Fruit fly (Drosophila melanogaster) whole organism, embryonic: ENCODE results near the gene Rip11.
A peak's percentile ranks its signal among the peaks of the same experiment; 100 is the strongest.

Source experiments
- Asciz ChIP-seq: fragments of 200-800 bp; sonication (Bioruptor generic); optimal IDR thresholded peaks from 2 replicates; lab custom pipeline; 2017; ENCODE audit warnings: missing biosample characterization, mild to moderate bottlenecking, missing genetic modification characterization, missing genetic modification reagents
- B-H2 ChIP-seq: fragments of 200-800 bp; sonication (Bioruptor generic); optimal IDR thresholded peaks from 2 replicates; lab custom pipeline; 2018; ENCODE audit warnings: missing biosample characterization, mild to moderate bottlenecking, missing genetic modification characterization
- CG10321 ChIP-seq: fragments of 200-800 bp; sonication (Bioruptor generic); IDR thresholded peaks from 2 replicates; pipeline ENCODE4 v1.3.6; 2022; ENCODE audit warnings: missing biosample characterization, missing genetic modification characterization
- CG10462 ChIP-seq: fragments of 200-800 bp; sonication (Bioruptor generic); optimal IDR thresholded peaks from 2 replicates; lab custom pipeline; 2016; ENCODE audit warnings: missing biosample characterization, missing genetic modification characterization
- CG11093 ChIP-seq: fragments of 200-800 bp; sonication (Bioruptor generic); IDR thresholded peaks from 3 replicates; pipeline ENCODE4 v1.3.6; 2022; ENCODE audit warnings: missing biosample characterization, missing genetic modification characterization
- CG12942 ChIP-seq: fragments of 200-800 bp; sonication (Bioruptor generic); optimal IDR thresholded peaks from 3 replicates; lab custom pipeline; 2016; ENCODE audit warnings: missing biosample characterization, missing genetic modification characterization
- CG14965 ChIP-seq: fragments of 200-800 bp; sonication (Bioruptor generic); optimal IDR thresholded peaks from 2 replicates; lab custom pipeline; 2016; ENCODE audit warnings: missing biosample characterization, missing genetic modification characterization, borderline replicate concordance
- CG16779 ChIP-seq: fragments of 200-800 bp; sonication (Bioruptor generic); IDR thresholded peaks from 2 replicates; pipeline ENCODE4 v1.3.6; 2022; ENCODE audit warnings: missing biosample characterization, missing genetic modification characterization
- CG1832 ChIP-seq: fragments of 200-800 bp; sonication (Bioruptor generic); optimal IDR thresholded peaks from 2 replicates; lab custom pipeline; 2017; ENCODE audit warnings: missing biosample characterization, mild to moderate bottlenecking, missing genetic modification characterization, inconsistent platforms
- CG31441 ChIP-seq: fragments of 200-800 bp; sonication (Bioruptor generic); IDR thresholded peaks from 2 replicates; pipeline ENCODE4 v1.3.6; 2022; ENCODE audit warnings: missing biosample characterization, missing genetic modification characterization
- CG4730 ChIP-seq: fragments of 200-800 bp; sonication (Bioruptor generic); IDR thresholded peaks from 2 replicates; pipeline ENCODE4 v1.3.6; 2022; ENCODE audit warnings: missing biosample characterization, missing genetic modification characterization
- CG6689 ChIP-seq: fragments of 200-800 bp; sonication (Bioruptor generic); IDR thresholded peaks from 2 replicates; pipeline ENCODE4 v1.3.6; 2022; ENCODE audit warnings: missing biosample characterization, missing genetic modification characterization
- CG6765 ChIP-seq: fragments of 200-800 bp; sonication (Bioruptor generic); optimal IDR thresholded peaks from 3 replicates; lab custom pipeline; 2017; ENCODE audit warnings: missing biosample characterization, mild to moderate bottlenecking, missing genetic modification characterization
- CG7963 ChIP-seq: fragments of 200-800 bp; sonication (Bioruptor generic); IDR thresholded peaks from 3 replicates; pipeline ENCODE4 v1.3.6; 2022; ENCODE audit warnings: missing biosample characterization, missing genetic modification characterization; ENCODE audit not compliant: partially characterized antibody
- CG8765 ChIP-seq: fragments of 200-800 bp; sonication (Bioruptor generic); IDR thresholded peaks from 2 replicates; pipeline ENCODE4 v1.3.6; 2022; ENCODE audit warnings: missing biosample characterization, missing genetic modification characterization
- CG9609 ChIP-seq: fragments of 200-800 bp; sonication (Bioruptor generic); optimal IDR thresholded peaks from 3 replicates; lab custom pipeline; 2016; ENCODE audit warnings: missing biosample characterization, missing genetic modification characterization
- CG9876 ChIP-seq: fragments of 200-800 bp; sonication (Bioruptor generic); optimal IDR thresholded peaks from 2 replicates; lab custom pipeline; 2016; ENCODE audit warnings: missing biosample characterization, missing genetic modification characterization
- Dad ChIP-seq: fragments of 200-800 bp; sonication (Bioruptor generic); optimal IDR thresholded peaks from 3 replicates; lab custom pipeline; 2016; ENCODE audit warnings: missing biosample characterization, missing genetic modification characterization
- Dll ChIP-seq: fragments of 200-800 bp; sonication (Bioruptor generic); IDR thresholded peaks from 4 replicates; pipeline ENCODE4 v1.3.6; 2022; ENCODE audit warnings: missing biosample characterization, missing genetic modification characterization; ENCODE audit not compliant: partially characterized antibody
- Doc2 ChIP-seq: fragments of 200-800 bp; sonication (Bioruptor generic); IDR thresholded peaks from 2 replicates; pipeline ENCODE4 v1.3.6; 2022; ENCODE audit warnings: missing biosample characterization, missing genetic modification characterization
- Gsc ChIP-seq: fragments of 200-800 bp; sonication (Bioruptor generic); IDR thresholded peaks from 2 replicates; pipeline ENCODE4 v1.3.6; 2022; ENCODE audit warnings: missing biosample characterization, missing genetic modification characterization
- Hand ChIP-seq: fragments of 200-800 bp; sonication (Bioruptor generic); optimal IDR thresholded peaks from 2 replicates; lab custom pipeline; 2017; ENCODE audit warnings: mild to moderate bottlenecking, missing biosample characterization, missing genetic modification reagents, missing genetic modification characterization
- Hmr ChIP-seq: fragments of 200-800 bp; sonication (Bioruptor generic); optimal IDR thresholded peaks from 3 replicates; lab custom pipeline; 2017; ENCODE audit warnings: mild to moderate bottlenecking, missing biosample characterization, missing genetic modification reagents, missing genetic modification characterization
- Hmx ChIP-seq: fragments of 200-800 bp; sonication (Bioruptor generic); optimal IDR thresholded peaks from 2 replicates; lab custom pipeline; 2016; ENCODE audit warnings: missing biosample characterization, missing genetic modification characterization
- NfI ChIP-seq: fragments of 200-800 bp; sonication (Bioruptor generic); optimal IDR thresholded peaks from 3 replicates; lab custom pipeline; 2018; ENCODE audit warnings: missing biosample characterization, mild to moderate bottlenecking, missing genetic modification characterization, moderate library complexity
- Opbp ChIP-seq: fragments of 200-800 bp; sonication (Bioruptor generic); IDR thresholded peaks from 3 replicates; pipeline ENCODE4 v1.3.6; 2022; ENCODE audit warnings: missing biosample characterization, missing genetic modification characterization; ENCODE audit not compliant: partially characterized antibody
- Ptx1 ChIP-seq: fragments of 200-800 bp; sonication (Bioruptor generic); IDR thresholded peaks from 2 replicates; pipeline ENCODE4 v1.3.6; 2022; ENCODE audit warnings: missing biosample characterization, missing genetic modification characterization
- TFAM ChIP-seq: fragments of 200-800 bp; sonication (Bioruptor generic); optimal IDR thresholded peaks from 2 replicates; lab custom pipeline; 2017; ENCODE audit warnings: missing biosample characterization, missing genetic modification characterization, inconsistent platforms
- Usf ChIP-seq: fragments of 200-800 bp; sonication (Bioruptor generic); optimal IDR thresholded peaks from 2 replicates; lab custom pipeline; 2017; ENCODE audit warnings: missing genotype, missing biosample characterization, missing genetic modification characterization
- al ChIP-seq: fragments of 200-800 bp; sonication (Bioruptor generic); IDR thresholded peaks from 2 replicates; pipeline ENCODE4 v1.3.6; 2022; ENCODE audit warnings: missing biosample characterization, missing genetic modification characterization
- btn ChIP-seq: fragments of 200-800 bp; sonication (Bioruptor generic); optimal IDR thresholded peaks from 2 replicates; lab custom pipeline; 2016; ENCODE audit warnings: missing biosample characterization, missing genetic modification characterization
- cad ChIP-seq: fragments of >200 bp; optimal IDR thresholded peaks from 2 replicates; lab custom pipeline; 2017; ENCODE audit warnings: missing biosample characterization, missing genetic modification characterization
- cg ChIP-seq: fragments of 200-800 bp; sonication (Bioruptor generic); optimal IDR thresholded peaks from 3 replicates; lab custom pipeline; 2019; ENCODE audit warnings: missing biosample characterization, mild to moderate bottlenecking, missing genetic modification characterization, moderate library complexity
- chinmo ChIP-seq: fragments of 200-800 bp; sonication (Bioruptor generic); IDR thresholded peaks from 4 replicates; pipeline ENCODE4 v1.3.6; 2022; ENCODE audit warnings: missing biosample characterization, missing genetic modification characterization; ENCODE audit not compliant: partially characterized antibody
- chn ChIP-seq: fragments of 200-800 bp; sonication (Bioruptor generic); optimal IDR thresholded peaks from 2 replicates; lab custom pipeline; 2016; ENCODE audit warnings: missing biosample characterization, missing genetic modification characterization
- ci ChIP-seq: fragments of 200-800 bp; sonication (Bioruptor generic); IDR thresholded peaks from 3 replicates; pipeline ENCODE4 v1.3.6; 2022; ENCODE audit warnings: missing biosample characterization, missing genetic modification characterization
- dmrt11E ChIP-seq: fragments of 200-800 bp; sonication (Bioruptor generic); optimal IDR thresholded peaks from 3 replicates; lab custom pipeline; 2018; ENCODE audit warnings: missing biosample characterization, mild to moderate bottlenecking, missing genetic modification characterization, moderate library complexity
- en ChIP-seq: fragments of 200-800 bp; sonication (Bioruptor generic); optimal IDR thresholded peaks from 2 replicates; lab custom pipeline; 2016; ENCODE audit warnings: missing biosample characterization, missing genetic modification characterization
- ewg ChIP-seq: fragments of 200-800 bp; sonication (Bioruptor generic); optimal IDR thresholded peaks from 3 replicates; lab custom pipeline; 2017; ENCODE audit warnings: mild to moderate bottlenecking, missing biosample characterization, missing genetic modification reagents, missing genetic modification characterization
- fd3F ChIP-seq: fragments of 200-800 bp; sonication (Bioruptor generic); optimal IDR thresholded peaks from 2 replicates; lab custom pipeline; 2018; ENCODE audit warnings: missing biosample characterization, mild to moderate bottlenecking, missing genetic modification characterization, moderate library complexity
- grau ChIP-seq: fragments of 200-800 bp; optimal IDR thresholded peaks from 3 replicates; lab custom pipeline; 2019; ENCODE audit warnings: missing biosample characterization, mild to moderate bottlenecking, missing genetic modification characterization, moderate library complexity
- klu ChIP-seq: fragments of 200-800 bp; sonication (Bioruptor generic); IDR thresholded peaks from 2 replicates; pipeline ENCODE4 v1.3.6; 2022; ENCODE audit warnings: missing biosample characterization, missing genetic modification characterization
- mirr ChIP-seq: fragments of 200-800 bp; sonication (Bioruptor generic); optimal IDR thresholded peaks from 3 replicates; lab custom pipeline; 2018; ENCODE audit warnings: missing biosample characterization, mild to moderate bottlenecking, missing genetic modification characterization
- nau ChIP-seq: fragments of 200-800 bp; sonication (Bioruptor generic); optimal IDR thresholded peaks from 3 replicates; lab custom pipeline; 2017; ENCODE audit warnings: missing biosample characterization, mild to moderate bottlenecking, missing genetic modification characterization, missing genetic modification reagents
- pfk ChIP-seq: fragments of 200-800 bp; sonication (Bioruptor generic); optimal IDR thresholded peaks from 2 replicates; lab custom pipeline; 2018; ENCODE audit warnings: missing biosample characterization, mild to moderate bottlenecking, missing genetic modification characterization, moderate library complexity
- phol ChIP-seq: fragments of 200-800 bp; sonication (Bioruptor generic); optimal IDR thresholded peaks from 3 replicates; lab custom pipeline; 2018; ENCODE audit warnings: missing biosample characterization, mild to moderate bottlenecking, missing genetic modification characterization, moderate library complexity
- pum ChIP-seq: fragments of 200-800 bp; sonication (Bioruptor generic); optimal IDR thresholded peaks from 2 replicates; lab custom pipeline; 2016; ENCODE audit warnings: missing biosample characterization, missing genetic modification characterization
- run ChIP-seq: fragments of 200-800 bp; sonication (Bioruptor generic); optimal IDR thresholded peaks from 3 replicates; lab custom pipeline; 2018; ENCODE audit warnings: missing biosample characterization, mild to moderate bottlenecking, missing genetic modification characterization
- sens-2 ChIP-seq: fragments of 200-800 bp; sonication (Bioruptor generic); IDR thresholded peaks from 2 replicates; pipeline ENCODE4 v1.3.6; 2022; ENCODE audit warnings: missing biosample characterization, missing genetic modification characterization
- slou ChIP-seq: fragments of 200-800 bp; sonication (Bioruptor generic); optimal IDR thresholded peaks from 3 replicates; lab custom pipeline; 2016; ENCODE audit warnings: missing biosample characterization, missing genetic modification characterization
- trh ChIP-seq: fragments of 200-800 bp; sonication (Bioruptor generic); optimal IDR thresholded peaks from 2 replicates; lab custom pipeline; 2016; ENCODE audit warnings: missing biosample characterization, missing genetic modification characterization
- usp ChIP-seq: fragments of >200 bp; optimal IDR thresholded peaks from 2 replicates; lab custom pipeline; 2017; ENCODE audit warnings: missing biosample characterization, missing genetic modification characterization

The Rip11 gene

dm6 chrX:18635118-18635552 lies 12.3 kb downstream of the Rip11 start (continued):
- no peak for TF ChIP-seq ci (GFP tag; lab: Robert Waterston, UW)
- TF ChIP-seq cad (GFP tag; lab: Kevin White, UChicago), result no peak
- TF ChIP-seq Hmx (GFP tag; lab: Kevin White, UChicago), result no peak
- TF ChIP-seq CG1832 (GFP tag; lab: Kevin White, UChicago), result no peak
- no peak for TF ChIP-seq CG10462 (GFP tag; lab: Kevin White, UChicago)
- peak; percentile 19 for TF ChIP-seq en (GFP tag; lab: Kevin White, UChicago)
- TF ChIP-seq Dad, result peak; percentile 37
- TF ChIP-seq CG8765 (GFP tag; lab: Robert Waterston, UW), result no peak
- no peak for TF ChIP-seq CG6765 (GFP tag; lab: Kevin White, UChicago)
- no peak for TF ChIP-seq klu (GFP tag; lab: Robert Waterston, UW)
- no peak for TF ChIP-seq TFAM
- no peak for TF ChIP-seq Gsc (GFP tag; lab: Robert Waterston, UW)
- TF ChIP-seq Doc2, result no peak
- no peak for TF ChIP-seq usp (GFP tag; lab: Kevin White, UChicago)
- TF ChIP-seq chinmo (GFP tag; lab: Robert Waterston, UW), result peak; percentile 5; the same call in 1 of the 4 replicates
- peak; percentile 26 for TF ChIP-seq pum (GFP tag; lab: Kevin White, UChicago)
- peak; percentile 85; the same call in 3 of the 4 replicates for TF ChIP-seq Dll
- TF ChIP-seq fd3F (GFP tag; lab: Kevin White, UChicago), result no peak
- TF ChIP-seq btn, result no peak
- TF ChIP-seq Hand (GFP tag; lab: Kevin White, UChicago), result no peak
- no peak for TF ChIP-seq mirr (GFP tag; lab: Kevin White, UChicago)
- no peak for TF ChIP-seq CG16779
- peak; percentile 66 for TF ChIP-seq Opbp (GFP tag; lab: Robert Waterston, UW)
- TF ChIP-seq Hmr (GFP tag; lab: Kevin White, UChicago), result peak; percentile 49
- TF ChIP-seq CG11093 (GFP tag; lab: Robert Waterston, UW), result no peak
- TF ChIP-seq sens-2 (GFP tag; lab: Robert Waterston, UW), result no peak
- TF ChIP-seq CG7963 (GFP tag; lab: Robert Waterston, UW), result no peak
- TF ChIP-seq CG6689, result no peak
- TF ChIP-seq ewg (GFP tag; lab: Kevin White, UChicago), result no peak
- TF ChIP-seq CG31441 (GFP tag; lab: Robert Waterston, UW), result no peak
- no peak for TF ChIP-seq B-H2 (GFP tag; lab: Kevin White, UChicago)
- no peak for TF ChIP-seq phol (tag; lab: Kevin White, UChicago)
- TF ChIP-seq Usf (GFP tag; lab: Kevin White, UChicago), result no peak
- no peak for TF ChIP-seq Asciz
- TF ChIP-seq slou, result no peak
- TF ChIP-seq CG12942, result no peak
- no peak for TF ChIP-seq chn (GFP tag; lab: Kevin White, UChicago)
- no peak for TF ChIP-seq trh
- TF ChIP-seq CG14965 (GFP tag; lab: Kevin White, UChicago), result no peak
- TF ChIP-seq CG4730, result no peak
- TF ChIP-seq cg, result no peak
- TF ChIP-seq pfk (GFP tag; lab: Kevin White, UChicago), result no peak
- TF ChIP-seq CG10321 (GFP tag; lab: Robert Waterston, UW), result no peak
- peak; percentile 47 for TF ChIP-seq grau (tag; lab: Kevin White, UChicago)
- no peak for TF ChIP-seq run
- no peak for TF ChIP-seq al (GFP tag; lab: Robert Waterston, UW)
- peak; percentile 12 for TF ChIP-seq CG9609 (GFP tag; lab: Kevin White, UChicago)
- no peak for TF ChIP-seq nau (GFP tag; lab: Kevin White, UChicago)
- peak; percentile 42 for TF ChIP-seq NfI (GFP tag; lab: Kevin White, UChicago)
- TF ChIP-seq Ptx1 (GFP tag; lab: Robert Waterston, UW), result peak; percentile 49; the same call in 1 of the 2 replicates
- TF ChIP-seq dmrt11E (tag; lab: Kevin White, UChicago), result no peak
- TF ChIP-seq CG9876 (GFP tag; lab: Kevin White, UChicago), result peak; percentile 21
